Worm (Caenorhabditis elegans): ENCODE results near the gene F13H8.5.

The F13H8.5 gene

DNA sequence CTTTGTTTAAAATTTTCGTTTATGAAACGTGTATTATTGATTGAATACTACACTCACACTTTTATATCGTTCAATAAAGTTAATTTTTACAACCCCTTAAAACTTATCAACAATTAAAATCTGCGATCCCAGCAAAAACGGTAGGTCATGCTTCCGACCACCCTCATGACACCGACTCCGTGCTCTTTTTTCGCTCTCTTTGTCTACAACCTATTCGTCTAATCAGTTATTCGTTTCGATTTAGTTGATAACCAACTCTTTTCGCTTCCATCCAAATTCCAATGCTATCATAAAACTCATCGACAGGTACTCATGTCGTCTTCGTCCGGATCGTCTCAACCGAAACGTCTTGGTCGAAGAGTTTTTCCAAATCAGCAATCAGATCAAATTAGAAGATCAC, 27.1 kb upstream of the F13H8.5 start, which contains the start of gene F13H8.1 (continued):
- no peak for TF ChIP-seq F44E2.7 (GFP tag; IDR thresholded peaks at IDR 0.05)
- peak; percentile 64 for TF ChIP-seq dve-1 (tag; optimal IDR thresholded peaks at IDR 0.05; ENCODE audit: insufficient read depth)
- TF ChIP-seq F49E8.2 (tag; optimal IDR thresholded peaks at IDR 0.05; ENCODE audit: borderline replicate concordance) = no peak
- TF ChIP-seq daf-16 (GFP tag; optimal IDR thresholded peaks at IDR 0.05) = no peak
- peak; percentile 76 for TF ChIP-seq daf-16 (tag; optimal IDR thresholded peaks at IDR 0.05)
- no peak for TF ChIP-seq T26A8.4 (GFP tag; IDR thresholded peaks at IDR 0.05)
- peak; percentile 64; the same call in 1 of the 2 replicates for TF ChIP-seq php-3 (GFP tag; IDR thresholded peaks at IDR 0.05)
- TF ChIP-seq arid-1 (GFP tag; conservative IDR thresholded peaks at IDR 0.05) = no peak
- TF ChIP-seq ztf-11 (tag; optimal IDR thresholded peaks at IDR 0.05) = no peak
- no peak for TF ChIP-seq dmd-8 (GFP tag; IDR thresholded peaks at IDR 0.05)

DNA sequence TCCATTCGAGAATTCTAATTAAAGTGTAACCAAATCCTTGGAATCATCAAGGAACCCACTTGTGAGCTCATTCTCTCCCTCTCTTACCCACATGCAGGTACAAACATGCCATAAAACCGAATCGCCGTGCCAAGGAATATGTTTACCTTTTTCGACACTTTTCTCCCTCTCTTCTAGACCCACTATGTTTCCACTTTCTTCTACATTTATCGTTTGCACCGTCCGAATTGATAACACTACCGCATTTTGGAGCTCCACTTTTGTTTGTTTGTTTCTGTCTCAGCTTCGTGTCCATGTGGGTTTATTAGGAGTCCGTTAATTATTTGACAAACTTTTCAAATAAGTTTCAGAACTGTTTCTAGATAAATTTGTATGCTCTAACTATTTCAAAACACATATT, 26.0 kb upstream of the F13H8.5 start:
- TF ChIP-seq spr-1 (tag; optimal IDR thresholded peaks at IDR 0.05) (no peak), hlh-30 (tag; optimal IDR thresholded peaks at IDR 0.05; ENCODE audit: insufficient read depth) (no peak), daf-16 (GFP tag; optimal IDR thresholded peaks at IDR 0.05) (no peak), daf-16 (tag; optimal IDR thresholded peaks at IDR 0.05) (peak; percentile 69), fkh-10 (GFP tag; optimal IDR thresholded peaks at IDR 0.05) (no peak), ctbp-1 (GFP tag; IDR thresholded peaks at IDR 0.05) (no peak), T20F7.1 (GFP tag; optimal IDR thresholded peaks at IDR 0.05) (no peak), D1046.2 (GFP tag; IDR thresholded peaks at IDR 0.05) (no peak), php-3 (GFP tag; IDR thresholded peaks at IDR 0.05) (peak; percentile 24; the same call in 1 of the 2 replicates), pqm-1 (tag; optimal IDR thresholded peaks at IDR 0.05) (peak; percentile 59), nhr-77 (tag; optimal IDR thresholded peaks at IDR 0.05) (peak; percentile 9), aly-2 (tag; optimal IDR thresholded peaks at IDR 0.05) (no peak), ceh-82 (tag; optimal IDR thresholded peaks at IDR 0.05) (no peak), ceh-62 (tag; optimal IDR thresholded peaks at IDR 0.05) (no peak), nhr-28 (tag; optimal IDR thresholded peaks at IDR 0.05) (peak; percentile 45)

DNA sequence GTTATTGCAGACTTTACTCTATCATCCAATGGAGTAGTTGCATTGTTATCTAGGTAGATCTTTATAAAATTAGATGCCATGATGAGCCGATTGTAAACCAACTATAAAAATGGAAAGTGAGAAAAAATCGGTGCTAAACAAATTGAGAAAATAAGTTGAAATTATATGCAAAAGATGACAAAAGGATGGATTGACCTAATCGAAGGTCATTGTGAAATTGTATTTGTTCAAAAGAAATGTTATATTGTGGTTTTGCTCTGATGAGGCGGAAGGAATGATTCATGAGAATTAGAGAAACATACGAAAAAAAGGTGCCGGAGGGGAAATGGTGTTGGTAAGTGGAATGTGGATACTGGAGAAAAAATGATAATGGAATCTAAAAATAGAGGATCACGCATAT, 25.1 kb upstream of the F13H8.5 start, which contains the start of gene scly-1:
scly-1 (minus strand) TSS at position 101 of the 400 bp plus-strand sequence.
- TF ChIP-seq sdz-12 (GFP tag; optimal IDR thresholded peaks at IDR 0.05) = no peak
- no peak for TF ChIP-seq daf-8 (GFP tag; IDR thresholded peaks at IDR 0.05)
- TF ChIP-seq tra-1 (GFP tag; IDR thresholded peaks at IDR 0.05) = no peak
- no peak for TF ChIP-seq mdt-29 (GFP tag; IDR thresholded peaks at IDR 0.05)
- no peak for TF ChIP-seq daf-16 (GFP tag; optimal IDR thresholded peaks at IDR 0.05)
- TF ChIP-seq daf-16 (tag; optimal IDR thresholded peaks at IDR 0.05) = no peak
- no peak for TF ChIP-seq ztf-11 (tag; optimal IDR thresholded peaks at IDR 0.05)
- no peak for TF ChIP-seq unc-62 (GFP tag; optimal IDR thresholded peaks at IDR 0.05 in 1 of 2)
- no peak for TF ChIP-seq unc-62 (tag; optimal IDR thresholded peaks at IDR 0.05)
- no peak for TF ChIP-seq nhr-42 (GFP tag; IDR thresholded peaks at IDR 0.05)
- no peak for TF ChIP-seq gei-8 (GFP tag; optimal IDR thresholded peaks at IDR 0.05)
- TF ChIP-seq fos-1 (tag; optimal IDR thresholded peaks at IDR 0.05) = no peak
- no peak for TF ChIP-seq unc-39 (tag; optimal IDR thresholded peaks at IDR 0.05)
- TF ChIP-seq aha-1 (tag) = no peak

DNA sequence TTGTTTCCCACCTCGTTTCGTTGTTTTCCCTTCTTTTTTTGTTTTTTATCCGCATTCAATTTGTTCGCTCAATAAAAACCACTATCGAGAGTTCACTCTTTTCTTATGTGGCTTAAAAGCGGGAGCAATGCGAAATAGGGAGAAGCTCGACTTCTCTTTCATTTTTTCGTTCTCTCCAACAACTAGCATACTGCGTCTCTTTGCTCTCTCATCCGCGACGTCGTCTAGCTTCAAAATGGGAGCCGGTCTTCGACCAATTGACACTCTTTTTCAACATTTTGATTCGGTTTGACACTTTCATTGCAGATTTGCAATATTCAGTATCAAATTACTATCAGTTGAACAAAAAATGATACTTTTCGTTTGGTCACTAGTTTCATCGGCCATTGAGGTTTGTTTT, 18.0 kb upstream of the F13H8.5 start, which contains the start of gene bpl-1:
bpl-1 (plus strand) TSS at position 301 of the 400 bp plus-strand sequence.
- TF ChIP-seq lsy-2 (tag; optimal IDR thresholded peaks at IDR 0.05) (peak in 1 of 2 experiments; percentile 27), ztf-11 (tag; optimal IDR thresholded peaks at IDR 0.05) (no peak)

DNA sequence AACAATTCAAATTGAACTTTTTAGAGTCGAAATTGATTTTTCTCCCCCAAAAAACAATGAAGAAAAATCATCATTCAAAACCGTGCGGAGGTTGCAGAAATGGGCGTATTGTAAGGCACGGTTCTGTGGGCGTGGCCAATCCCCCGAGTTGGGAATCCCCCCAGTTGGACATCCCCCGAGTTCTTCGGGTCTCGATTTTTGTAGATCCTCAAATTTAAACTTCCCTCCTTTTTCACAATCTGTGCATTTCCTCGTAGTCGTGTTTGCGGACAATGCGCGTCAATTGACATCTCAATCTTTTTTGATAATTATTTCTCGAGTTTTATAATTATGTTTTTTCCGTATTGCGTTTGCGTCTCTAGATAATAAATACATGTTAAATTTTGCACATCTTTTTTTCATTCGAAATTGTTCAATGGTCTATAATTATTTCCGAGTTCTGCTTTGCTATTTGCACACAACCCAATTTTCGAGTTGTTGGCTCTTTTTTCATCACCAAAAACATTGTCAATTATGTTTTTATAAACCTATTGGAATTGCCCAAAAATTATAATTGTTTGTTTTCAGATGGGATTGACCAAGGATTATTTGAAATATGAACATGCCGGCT, 14.0 kb upstream of the F13H8.5 start, which contains the start of gene F13H8.2:
F13H8.2 (plus strand) TSS at position 560 of the 610 bp plus-strand sequence.
- TF ChIP-seq rbr-2 (tag; optimal IDR thresholded peaks at IDR 0.05) (peak; percentile 78), pha-4 (GFP tag; IDR thresholded peaks at IDR 0.05) (no peak), pha-4 (tag; optimal IDR thresholded peaks at IDR 0.05) (no peak), mdt-29 (GFP tag; IDR thresholded peaks at IDR 0.05) (no peak), T20F7.1 (GFP tag; optimal IDR thresholded peaks at IDR 0.05) (peak; percentile 63), mep-1 (tag; optimal IDR thresholded peaks at IDR 0.05) (peak; percentile 81), F37D6.2 (tag; optimal IDR thresholded peaks at IDR 0.05) (peak; percentile 42), set-16 (GFP tag; IDR thresholded peaks at IDR 0.05) (no peak; the same call in 1 of the 2 replicates), sdz-12 (GFP tag; optimal IDR thresholded peaks at IDR 0.05) (no peak), nhr-237 (tag; optimal IDR thresholded peaks at IDR 0.05) (no peak), mxl-2 (GFP tag; conservative IDR thresholded peaks at IDR 0.05) (0 out of 2 replicates have a peak, but pooled peaks have one; percentile 35), lir-3 (tag; optimal IDR thresholded peaks at IDR 0.05) (no peak), madf-9 (GFP tag; conservative IDR thresholded peaks at IDR 0.05) (no peak; the same call in 1 of the 2 replicates), snpc-1.2 (GFP tag; IDR thresholded peaks at IDR 0.05) (peak; percentile 61; the same call in 1 of the 2 replicates)

Measured in whole organism, L4 larva.